Worm (Caenorhabditis elegans) whole organism, young adult: ENCODE data around the gene lido-9.
"Not testable (repeated sequence)": the region's sequence is repeated elsewhere in the genome, so short reads cannot be mapped to it uniquely, and the experiment has no call there.

ENCODE experiments used
- B0035.1 ChIP-seq: sonication (generic microtip); optimal IDR thresholded peaks from 2 replicates; lab custom pipeline; 2016; ENCODE audit warnings: missing genetic modification characterization, mild to moderate bottlenecking, missing compliant biosample characterization, missing genotype, missing genetic modification reagents
- F37B4.10 ChIP-seq: fragments of 200-800 bp; sonication (Bioruptor generic); IDR thresholded peaks from 2 replicates; pipeline ENCODE4 v1.3.6; 2022; ENCODE audit warnings: missing genetic modification characterization, missing compliant biosample characterization
- F52B5.7 ChIP-seq: sonication (generic microtip); optimal IDR thresholded peaks from 2 replicates; lab custom pipeline; 2016; ENCODE audit warnings: mild to moderate bottlenecking, missing genetic modification characterization, missing compliant biosample characterization
- Y53G8AR.9 ChIP-seq: fragments of 200-800 bp; sonication (Bioruptor generic); conservative IDR thresholded peaks from 2 replicates; pipeline ENCODE4 v1.3.6; 2022; ENCODE audit warnings: missing genetic modification reagents, missing genetic modification characterization, missing compliant biosample characterization
- ZK185.1 ChIP-seq: sonication (generic microtip); optimal IDR thresholded peaks from 2 replicates; lab custom pipeline; 2016; ENCODE audit warnings: mild to moderate bottlenecking, missing genetic modification characterization, missing compliant biosample characterization; ENCODE audit not compliant: poor library complexity, severe bottlenecking
- attf-5 ChIP-seq: fragments of 200-800 bp; sonication (Bioruptor generic); optimal IDR thresholded peaks from 2 replicates; lab custom pipeline; 2018; ENCODE audit warnings: mild to moderate bottlenecking, missing genetic modification characterization, missing compliant biosample characterization
- cebp-1 ChIP-seq, 2 experiments: fragments of 200-800 bp in 1 of 2; sonication (Bioruptor generic) in 1 of 2; sonication (generic microtip) in 1 of 2; IDR thresholded peaks in 1 of 2; optimal IDR thresholded peaks in 1 of 2; 2 replicates each; pipeline versions ENCODE4 v1.3.6 to Lab custom; 2017 to 2022; ENCODE audit warnings: missing compliant biosample characterization in 2 of 2, missing genetic modification characterization in 2 of 2, mild to moderate bottlenecking in 1 of 2, missing genetic modification reagents in 1 of 2, moderate library complexity in 1 of 2
- ceh-100 ChIP-seq: fragments of 200-800 bp; sonication (Bioruptor generic); IDR thresholded peaks from 2 replicates; pipeline ENCODE4 v1.3.6; 2022; ENCODE audit warnings: missing genetic modification reagents, missing genetic modification characterization, missing compliant biosample characterization
- ceh-27 ChIP-seq: fragments of 200-800 bp; sonication (Bioruptor generic); optimal IDR thresholded peaks from 2 replicates; lab custom pipeline; 2018; ENCODE audit warnings: mild to moderate bottlenecking, missing genetic modification characterization, moderate library complexity, missing compliant biosample characterization
- chd-7 ChIP-seq: sonication (generic microtip); optimal IDR thresholded peaks from 2 replicates; lab custom pipeline; 2016; ENCODE audit warnings: mild to moderate bottlenecking, missing genetic modification characterization, moderate library complexity, missing compliant biosample characterization
- egrh-3 ChIP-seq: fragments of 200-800 bp; sonication (Bioruptor generic); IDR thresholded peaks from 2 replicates; pipeline ENCODE4 v1.3.6; 2022; ENCODE audit warnings: missing genetic modification reagents, missing genetic modification characterization, missing compliant biosample characterization
- ets-4 ChIP-seq: fragments of 200-800 bp; sonication (Bioruptor generic); optimal IDR thresholded peaks from 2 replicates; lab custom pipeline; 2018; ENCODE audit warnings: mild to moderate bottlenecking, missing genetic modification characterization, missing compliant biosample characterization
- him-1 ChIP-seq: sonication (generic microtip); optimal IDR thresholded peaks from 2 replicates; lab custom pipeline; 2016; ENCODE audit warnings: missing genotype, missing genetic modification reagents, missing genetic modification characterization, missing compliant biosample characterization
- hlh-12 ChIP-seq: sonication (generic microtip); optimal IDR thresholded peaks from 2 replicates; lab custom pipeline; 2016; ENCODE audit warnings: missing genetic modification characterization, missing compliant biosample characterization
- hsf-1 ChIP-seq: fragments of 200-800 bp; sonication (Bioruptor generic); IDR thresholded peaks from 2 replicates; pipeline ENCODE4 v1.3.6; 2022; ENCODE audit warnings: missing genetic modification reagents, missing genetic modification characterization, missing compliant biosample characterization
- madf-10 ChIP-seq: sonication (generic microtip); optimal IDR thresholded peaks from 2 replicates; lab custom pipeline; 2016; ENCODE audit warnings: mild to moderate bottlenecking, missing genetic modification characterization, missing compliant biosample characterization
- madf-3 ChIP-seq: fragments of 200-800 bp; sonication (Bioruptor generic); IDR thresholded peaks from 2 replicates; pipeline ENCODE4 v1.3.6; 2022; ENCODE audit warnings: missing genetic modification reagents, missing genetic modification characterization, missing compliant biosample characterization
- mcd-1 ChIP-seq: fragments of 200-800 bp; sonication (Bioruptor generic); IDR thresholded peaks from 2 replicates; pipeline ENCODE4 v1.3.6; 2022; ENCODE audit warnings: missing genetic modification reagents, missing genetic modification characterization, missing compliant biosample characterization
- rcor-1 ChIP-seq: fragments of 200-800 bp; sonication (Bioruptor generic); IDR thresholded peaks from 2 replicates; pipeline ENCODE4 v1.3.6; 2022; ENCODE audit warnings: missing genetic modification reagents, missing genetic modification characterization, missing compliant biosample characterization
- rec-8 ChIP-seq, 2 experiments: sonication (generic microtip); optimal IDR thresholded peaks; 2 replicates each; lab custom pipeline; 2016; ENCODE audit warnings: mild to moderate bottlenecking in 2 of 2, missing genetic modification characterization in 2 of 2, missing genetic modification reagents in 2 of 2, missing genotype in 2 of 2, missing biosample characterization in 1 of 2, missing compliant biosample characterization in 1 of 2, moderate library complexity in 1 of 2
- rpc-1 ChIP-seq, 2 experiments: fragments of 150-350 bp in 1 of 2; sonication (generic microtip) in 1 of 2; optimal IDR thresholded peaks; 2 replicates each; lab custom pipeline; 2014 to 2018; ENCODE audit warnings: missing biosample characterization in 1 of 2, missing genetic modification characterization in 1 of 2, missing genetic modification reagents in 1 of 2, missing genotype in 1 of 2
- snpc-3.4 ChIP-seq: sonication (generic microtip); optimal IDR thresholded peaks from 2 replicates; lab custom pipeline; 2017; ENCODE audit warnings: missing genetic modification characterization, mild to moderate bottlenecking, missing compliant biosample characterization, antibody characterized with exemption, moderate library complexity, missing genotype, missing genetic modification reagents
- tbp1 ChIP-seq: fragments of 200-800 bp; sonication (Bioruptor generic); optimal IDR thresholded peaks from 2 replicates; lab custom pipeline; 2018; ENCODE audit warnings: mild to moderate bottlenecking, missing genetic modification characterization, missing compliant biosample characterization
- unc-130 ChIP-seq: sonication (generic microtip); optimal IDR thresholded peaks from 2 replicates; lab custom pipeline; 2016; ENCODE audit warnings: missing genetic modification reagents, missing genetic modification characterization, missing compliant biosample characterization
- unc-62 ChIP-seq: fragments of 150-350 bp; optimal IDR thresholded peaks from 2 replicates; lab custom pipeline; 2014; ENCODE audit warnings: missing biosample characterization, missing genetic modification reagents, missing genetic modification characterization
- zfh-2 ChIP-seq: fragments of 200-800 bp; sonication (Bioruptor generic); conservative IDR thresholded peaks from 2 replicates; pipeline ENCODE4 v1.3.6; 2022; ENCODE audit warnings: missing genetic modification reagents, missing genetic modification characterization, missing compliant biosample characterization

lido-9 gene

DNA sequence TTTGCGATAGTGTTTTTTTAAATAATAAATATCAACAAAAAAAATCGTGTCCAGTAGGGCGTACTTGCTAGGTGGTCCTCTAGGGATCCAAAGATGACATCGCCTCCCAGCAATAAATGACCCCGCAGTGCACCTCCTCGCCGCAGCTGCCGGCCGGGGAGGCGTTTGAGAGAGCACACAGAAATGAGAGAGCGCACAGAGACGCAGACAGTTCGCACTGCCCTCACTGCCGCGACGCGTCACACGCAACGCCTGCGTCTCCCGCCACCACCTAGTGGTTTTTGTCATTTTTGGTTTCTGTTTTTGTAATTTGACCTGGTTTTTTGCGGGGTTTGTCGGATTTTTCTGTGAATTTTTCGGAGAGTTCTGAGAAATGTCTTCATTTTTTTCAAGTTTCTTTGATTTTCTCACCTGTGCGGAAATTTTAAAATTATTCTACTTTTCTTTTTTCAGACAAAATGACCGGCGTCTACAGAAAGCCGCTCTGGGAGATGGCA, 12.7 kb upstream of the lido-9 start, which contains the start of gene lido-7 (continued):
- TF ChIP-seq B0035.1 (no peak), madf-10 (peak; percentile 11), snpc-3.4 (tag; lab: Kevin White, UChicago) (no peak), rec-8 (tag; optimal IDR thresholded peaks at IDR 0.05; lab: Kevin White, UChicago) (no peak)
- TF ChIP-seq, all 124 proteins: peak for 21

DNA sequence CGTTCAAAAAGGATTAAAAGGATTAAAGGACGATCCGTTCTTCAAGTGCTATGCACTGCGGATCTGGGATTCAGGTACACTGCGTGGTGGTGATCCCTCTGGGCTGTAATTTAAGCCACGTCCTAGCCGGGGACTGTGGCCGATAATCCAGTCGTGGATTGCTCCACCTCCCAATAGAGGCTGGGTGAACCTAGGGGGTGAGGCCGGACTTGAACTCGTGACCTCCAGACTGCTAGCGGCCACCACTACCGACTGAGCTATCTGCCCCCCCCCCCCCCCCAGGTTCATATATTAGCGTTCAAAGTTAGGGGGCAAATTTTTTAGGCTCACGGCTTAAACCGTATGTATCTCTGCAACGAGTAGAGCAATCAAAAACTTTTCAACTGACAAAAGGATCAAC, 11.5 kb upstream of the lido-9 start:
- TF ChIP-seq ceh-100 (GFP tag; lab: Robert Waterston, UW) (0 out of 2 replicates have a peak, but pooled peaks have one; percentile 14), rpc-1 (tag; optimal IDR thresholded peaks at IDR 0.05; lab: Kevin White, UChicago) (peak; percentile 40), egrh-3 (GFP tag; lab: Robert Waterston, UW) (peak; percentile 58; the same call in 1 of the 2 replicates), zfh-2 (GFP tag; lab: Robert Waterston, UW) (0 out of 2 replicates have a peak, but pooled peaks have one; percentile 15), mcd-1 (GFP tag; lab: Robert Waterston, UW) (peak; percentile 16; the same call in 1 of the 2 replicates)
- not testable (repeated sequence) for TF ChIP-seq rpc-1 (optimal IDR thresholded peaks at IDR 0.05; lab: Kevin White, UChicago)

DNA sequence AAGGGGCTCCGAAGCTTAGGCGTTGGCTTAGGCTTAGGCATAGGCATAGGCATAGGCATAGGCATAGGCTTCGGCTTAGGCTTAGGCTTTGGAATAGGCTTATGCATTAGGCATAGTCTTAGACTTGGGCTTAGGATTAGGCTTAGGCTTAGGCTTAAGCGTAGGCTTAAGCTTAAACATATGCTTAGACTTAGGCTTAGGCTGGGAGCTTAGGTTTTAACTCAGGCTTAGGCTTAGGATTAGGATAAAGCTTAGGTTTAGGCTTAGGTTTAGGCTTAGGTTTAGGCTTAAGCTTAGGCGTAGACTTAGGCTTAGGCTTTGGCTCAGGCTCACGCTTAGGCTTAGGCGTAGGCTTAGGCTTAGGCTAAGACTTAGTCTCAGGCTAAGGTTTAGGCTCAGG, 10.5 kb upstream of the lido-9 start:
- TF ChIP-seq unc-130 (no peak), chd-7 (tag; lab: Kevin White, UChicago) (no peak), ets-4 (GFP tag; lab: Kevin White, UChicago) (no peak), Y53G8AR.9 (GFP tag; lab: Robert Waterston, UW) (0 out of 2 replicates have a peak, but pooled peaks have one; percentile 28)

DNA sequence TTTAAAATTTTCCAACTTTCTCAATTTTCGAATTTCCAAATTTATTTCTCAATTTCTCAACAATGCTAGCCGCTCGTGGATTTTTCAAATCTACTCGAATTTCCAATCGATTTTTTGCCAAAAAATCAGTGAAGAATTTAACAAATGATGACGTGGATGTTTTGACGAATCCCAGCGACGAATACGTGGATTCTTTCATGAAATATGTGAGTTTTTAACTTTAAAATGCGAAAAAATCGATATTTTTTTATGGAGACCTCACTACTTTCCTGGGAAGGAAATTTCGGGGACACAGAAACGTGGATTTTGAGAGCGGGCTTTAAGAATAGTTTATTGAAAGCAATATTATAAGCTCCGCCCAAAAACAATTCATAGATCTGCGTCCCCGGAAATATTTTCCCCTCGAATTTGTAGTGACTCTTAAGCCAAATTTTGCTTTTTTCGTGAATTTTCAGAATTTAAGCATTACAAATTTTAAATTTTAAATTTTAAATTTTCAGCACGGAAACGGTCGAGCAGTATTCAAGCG, 8.9 kb upstream of the lido-9 start, which contains the start of gene K08A2.2:
Gene K08A2.2 (plus strand): TSS at position 51 of the 529 bp plus-strand sequence.
- TF ChIP-seq ceh-100 (GFP tag; lab: Robert Waterston, UW), result peak; percentile 91
- TF ChIP-seq ceh-27 (GFP tag; lab: Kevin White, UChicago), result peak; percentile 13
- no peak for TF ChIP-seq hlh-12
- peak; percentile 22 for TF ChIP-seq him-1
- TF ChIP-seq ZK185.1, result no peak
- TF ChIP-seq hsf-1 (GFP tag; lab: Robert Waterston, UW), result no peak
- TF ChIP-seq, all 124 proteins: peak for 3

DNA sequence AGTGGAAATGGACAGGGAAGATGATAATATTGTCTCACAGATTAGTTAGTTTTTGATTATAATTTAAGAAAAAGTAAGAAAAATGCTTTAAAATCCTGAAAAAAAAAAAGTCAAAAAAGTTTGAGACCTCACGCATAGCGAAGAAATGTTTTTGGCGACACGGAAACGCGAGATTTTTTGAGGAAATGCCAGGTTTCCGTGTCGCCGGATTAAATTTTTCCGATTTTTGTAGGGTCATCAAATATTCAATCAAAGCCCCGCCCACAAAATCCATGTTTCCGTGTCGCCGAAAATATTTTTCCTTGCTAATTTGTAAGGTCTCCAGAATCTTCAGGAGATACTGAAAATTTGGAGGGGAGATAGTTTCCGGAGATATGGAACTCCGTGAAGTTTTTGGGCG, 8.3 kb upstream of the lido-9 start:
- TF ChIP-seq attf-5 (GFP tag; lab: Kevin White, UChicago) (no peak), ceh-100 (GFP tag; lab: Robert Waterston, UW) (peak; percentile 39), madf-3 (GFP tag; lab: Robert Waterston, UW) (0 out of 2 replicates have a peak, but pooled peaks have one; percentile 48), F52B5.7 (tag; lab: Kevin White, UChicago) (no peak), F37B4.10 (GFP tag; lab: Robert Waterston, UW) (no peak)
- TF ChIP-seq, all 124 proteins: peak for 2

DNA sequence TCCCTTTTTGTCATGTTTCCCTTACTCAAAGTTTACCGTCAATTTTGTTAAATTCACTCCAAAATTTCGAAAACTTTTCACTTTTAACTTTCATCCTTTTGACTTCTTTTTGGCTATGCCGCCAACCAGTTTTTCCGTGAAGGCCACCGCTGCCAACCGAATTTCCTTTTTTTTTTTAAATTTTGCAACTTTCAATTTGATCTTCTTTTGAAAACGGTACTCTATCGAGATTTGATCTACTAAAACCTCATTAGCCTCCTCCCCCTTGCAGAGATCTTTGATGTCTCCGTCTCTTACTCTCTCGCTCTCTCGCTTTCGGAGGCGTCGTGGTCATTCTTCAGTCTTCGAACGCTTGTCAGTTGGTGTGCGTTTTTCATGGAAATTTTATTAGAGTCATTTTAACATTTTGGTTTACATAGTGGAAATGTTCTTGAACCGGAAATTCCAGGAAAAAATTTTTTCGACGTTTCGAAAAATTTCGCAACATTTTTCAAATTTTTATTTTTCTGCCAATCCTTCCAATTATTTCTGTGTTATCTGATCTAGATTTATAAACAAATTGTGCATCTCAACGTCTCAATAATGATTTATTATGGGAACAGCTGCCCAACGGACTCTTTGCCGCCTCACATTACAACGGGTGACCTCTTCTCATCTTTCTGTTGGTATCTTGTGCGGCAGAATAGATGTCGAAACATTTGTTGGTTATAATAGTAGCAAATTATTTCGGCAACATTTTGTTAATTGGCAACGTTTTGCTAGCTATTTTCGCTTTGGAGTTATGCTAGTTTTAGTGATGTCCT, 5.8 kb upstream of the lido-9 start:
- TF ChIP-seq cebp-1 (GFP tag; IDR thresholded peaks at IDR 0.05; lab: Robert Waterston, UW) (no peak), cebp-1 (tag; optimal IDR thresholded peaks at IDR 0.05; lab: Kevin White, UChicago) (peak; percentile 87), hsf-1 (GFP tag; lab: Robert Waterston, UW) (no peak)

DNA sequence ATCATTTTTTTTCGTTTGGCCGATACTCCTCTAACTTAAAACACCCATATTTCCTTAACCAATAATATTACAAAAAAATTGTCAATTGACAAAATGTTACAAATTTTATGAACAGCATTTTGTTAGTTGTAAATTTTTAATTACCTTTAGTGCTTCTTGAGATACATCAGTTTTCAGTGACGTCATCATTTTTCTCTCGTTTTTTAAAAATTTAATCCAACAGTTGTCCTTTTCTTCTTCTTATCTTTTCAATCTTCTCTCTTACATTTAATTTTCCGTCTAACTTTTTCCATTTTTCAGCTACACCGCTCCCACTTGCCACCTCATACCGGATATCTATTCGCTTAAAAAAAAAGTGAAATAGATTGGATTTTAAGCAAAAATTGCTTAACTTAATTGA, 3.8 kb upstream of the lido-9 start, which contains the start of gene lido-8:
Gene lido-8 (plus strand): TSS at position 301 of the 400 bp plus-strand sequence.
- no peak for TF ChIP-seq rcor-1 (GFP tag; lab: Robert Waterston, UW)
- TF ChIP-seq tbp1 (GFP tag; lab: Kevin White, UChicago), result no peak
- TF ChIP-seq unc-62 (GFP tag; lab: Kevin White, UChicago), result no peak
